Worm (Caenorhabditis elegans) whole organism, late embryonic: ENCODE data around the gene srx-111.

ENCODE experiments used
- C38D4.7 ChIP-seq: fragments of 200-800 bp; sonication (Bioruptor generic); optimal IDR thresholded peaks from 2 replicates; lab custom pipeline; 2018; ENCODE audit warnings: mild to moderate bottlenecking, missing genetic modification characterization, moderate library complexity, missing compliant biosample characterization
- F13H6.1 ChIP-seq: sonication (generic microtip); optimal IDR thresholded peaks from 2 replicates; lab custom pipeline; 2016; ENCODE audit warnings: missing genetic modification characterization, missing compliant biosample characterization
- T23F11.4 ChIP-seq: fragments of 200-800 bp; sonication (Bioruptor generic); optimal IDR thresholded peaks from 2 replicates; lab custom pipeline; 2018; ENCODE audit warnings: mild to moderate bottlenecking, missing genetic modification characterization, missing compliant biosample characterization
- ahr-1 ChIP-seq: sonication (generic microtip); optimal IDR thresholded peaks from 2 replicates; lab custom pipeline; 2016; ENCODE audit warnings: missing genetic modification characterization, missing compliant biosample characterization
- ama-1 ChIP-seq: fragments of 150-350 bp; optimal IDR thresholded peaks from 2 replicates; lab custom pipeline; 2014
- ceh-14 ChIP-seq: sonication (generic microtip); optimal IDR thresholded peaks from 2 replicates; lab custom pipeline; 2016; ENCODE audit warnings: missing genotype, missing genetic modification characterization, missing compliant biosample characterization
- ceh-19 ChIP-seq: fragments of 200-800 bp; sonication (Bioruptor generic); optimal IDR thresholded peaks from 2 replicates; lab custom pipeline; 2018; ENCODE audit warnings: mild to moderate bottlenecking, missing genetic modification characterization, missing compliant biosample characterization
- ceh-30 ChIP-seq: fragments of 150-350 bp; optimal IDR thresholded peaks from 2 replicates; lab custom pipeline; 2014; ENCODE audit warnings: missing biosample characterization, missing genetic modification characterization
- ceh-31 ChIP-seq: sonication (generic microtip); optimal IDR thresholded peaks from 2 replicates; lab custom pipeline; 2016; ENCODE audit warnings: missing genetic modification characterization, missing compliant biosample characterization
- ceh-34 ChIP-seq: sonication (generic microtip); optimal IDR thresholded peaks from 2 replicates; lab custom pipeline; 2016; ENCODE audit warnings: mild to moderate bottlenecking, missing genetic modification characterization, missing compliant biosample characterization
- ceh-45 ChIP-seq: fragments of 200-800 bp; sonication (Bioruptor generic); IDR thresholded peaks from 2 replicates; pipeline ENCODE4 v1.3.6; 2022; ENCODE audit warnings: missing genetic modification reagents, missing genetic modification characterization, missing compliant biosample characterization
- ceh-48 ChIP-seq: sonication (generic microtip); optimal IDR thresholded peaks from 2 replicates; lab custom pipeline; 2016; ENCODE audit warnings: missing genetic modification characterization, inconsistent platforms, missing compliant biosample characterization
- ceh-9 ChIP-seq: sonication (generic microtip); optimal IDR thresholded peaks from 2 replicates; lab custom pipeline; 2016; ENCODE audit warnings: mild to moderate bottlenecking, missing genetic modification characterization, inconsistent platforms, missing compliant biosample characterization
- elt-2 ChIP-seq: sonication (generic microtip); optimal IDR thresholded peaks from 2 replicates; lab custom pipeline; 2016; ENCODE audit warnings: missing genetic modification reagents, missing genetic modification characterization, missing compliant biosample characterization
- ets-4 ChIP-seq: sonication (generic microtip); optimal IDR thresholded peaks from 2 replicates; lab custom pipeline; 2016; ENCODE audit warnings: missing genetic modification characterization, missing compliant biosample characterization
- eyg-1 ChIP-seq: sonication (generic microtip); optimal IDR thresholded peaks from 2 replicates; lab custom pipeline; 2016; ENCODE audit warnings: missing genotype, missing genetic modification characterization, missing compliant biosample characterization
- fkh-6 ChIP-seq: sonication (generic microtip); optimal IDR thresholded peaks from 2 replicates; lab custom pipeline; 2016; ENCODE audit warnings: missing genetic modification characterization, missing compliant biosample characterization
- hlh-13 ChIP-seq: fragments of 200-800 bp; sonication (Bioruptor generic); optimal IDR thresholded peaks from 2 replicates; lab custom pipeline; 2018; ENCODE audit warnings: mild to moderate bottlenecking, missing genetic modification characterization, missing compliant biosample characterization
- hlh-15 ChIP-seq: sonication (generic microtip); optimal IDR thresholded peaks from 2 replicates; lab custom pipeline; 2016; ENCODE audit warnings: missing genetic modification characterization, missing compliant biosample characterization
- hlh-6 ChIP-seq: sonication (generic microtip); optimal IDR thresholded peaks from 2 replicates; lab custom pipeline; 2016; ENCODE audit warnings: missing genotype, missing genetic modification characterization, missing compliant biosample characterization
- lim-6 ChIP-seq: sonication (generic microtip); optimal IDR thresholded peaks from 2 replicates; lab custom pipeline; 2016; ENCODE audit warnings: missing genetic modification characterization, missing compliant biosample characterization
- lin-11 ChIP-seq: fragments of 200-800 bp; sonication (Bioruptor generic); optimal IDR thresholded peaks from 2 replicates; lab custom pipeline; 2018; ENCODE audit warnings: mild to moderate bottlenecking, missing genetic modification characterization, missing compliant biosample characterization
- madf-2 ChIP-seq: sonication (generic microtip); optimal IDR thresholded peaks from 2 replicates; lab custom pipeline; 2017; ENCODE audit warnings: missing genetic modification characterization, missing compliant biosample characterization
- nfya-1 ChIP-seq: sonication (generic microtip); optimal IDR thresholded peaks from 2 replicates; lab custom pipeline; 2017; ENCODE audit warnings: missing genetic modification characterization, mild to moderate bottlenecking, missing compliant biosample characterization, antibody characterized with exemption, moderate library complexity
- nhr-11 ChIP-seq: fragments of 150-350 bp; optimal IDR thresholded peaks from 2 replicates; lab custom pipeline; 2014; ENCODE audit warnings: missing biosample characterization, missing genetic modification characterization
- nhr-232 ChIP-seq: sonication (generic microtip); optimal IDR thresholded peaks from 2 replicates; lab custom pipeline; 2016; ENCODE audit warnings: missing genetic modification characterization, missing compliant biosample characterization
- npax-4 ChIP-seq: sonication (generic microtip); optimal IDR thresholded peaks from 2 replicates; lab custom pipeline; 2016; ENCODE audit warnings: missing genetic modification characterization, missing compliant biosample characterization
- odd-2 ChIP-seq: sonication (generic microtip); optimal IDR thresholded peaks from 2 replicates; lab custom pipeline; 2017; ENCODE audit warnings: antibody characterized with exemption, mild to moderate bottlenecking, missing genetic modification characterization, missing compliant biosample characterization
- pag-3 ChIP-seq: sonication (generic microtip); optimal IDR thresholded peaks from 2 replicates; lab custom pipeline; 2016; ENCODE audit warnings: missing compliant biosample characterization, missing genetic modification characterization, borderline replicate concordance
- pax-1 ChIP-seq: fragments of 150-350 bp; optimal IDR thresholded peaks from 2 replicates; lab custom pipeline; 2014; ENCODE audit warnings: missing biosample characterization, missing genetic modification characterization
- pha-2 ChIP-seq: sonication (generic microtip); optimal IDR thresholded peaks from 2 replicates; lab custom pipeline; 2017; ENCODE audit warnings: mild to moderate bottlenecking, missing genetic modification characterization, missing compliant biosample characterization
- pqm-1 ChIP-seq: sonication (generic microtip); optimal IDR thresholded peaks from 2 replicates; lab custom pipeline; 2016; ENCODE audit warnings: missing genetic modification characterization, missing compliant biosample characterization
- ref-2 ChIP-seq: sonication (generic microtip); optimal IDR thresholded peaks from 2 replicates; lab custom pipeline; 2016; ENCODE audit warnings: missing genetic modification characterization, missing compliant biosample characterization
- rnt-1 ChIP-seq: sonication (generic microtip); optimal IDR thresholded peaks from 2 replicates; lab custom pipeline; 2016; ENCODE audit warnings: missing genetic modification characterization, missing compliant biosample characterization
- sox-2 ChIP-seq: fragments of 200-800 bp; sonication (Bioruptor generic); IDR thresholded peaks from 2 replicates; pipeline ENCODE4 v1.3.6; 2022; ENCODE audit warnings: missing genetic modification reagents, missing genetic modification characterization, missing compliant biosample characterization
- tbx-2 ChIP-seq: sonication (generic microtip); optimal IDR thresholded peaks from 2 replicates; lab custom pipeline; 2016; ENCODE audit warnings: missing genetic modification characterization, missing compliant biosample characterization
- ttx-3 ChIP-seq: sonication (generic microtip); optimal IDR thresholded peaks from 2 replicates; lab custom pipeline; 2016; ENCODE audit warnings: missing genetic modification reagents, missing genetic modification characterization, missing compliant biosample characterization
- unc-3 ChIP-seq, 2 experiments: fragments of 200-800 bp in 1 of 2; sonication (Bioruptor generic) in 1 of 2; sonication (generic microtip) in 1 of 2; conservative IDR thresholded peaks in 1 of 2; optimal IDR thresholded peaks in 1 of 2; 2 replicates each; pipeline versions ENCODE4 v1.3.6 to Lab custom; 2016 to 2022; ENCODE audit warnings: missing compliant biosample characterization in 2 of 2, missing genetic modification characterization in 2 of 2, missing genetic modification reagents in 1 of 2
- unc-42 ChIP-seq: sonication (generic microtip); optimal IDR thresholded peaks from 2 replicates; lab custom pipeline; 2016; ENCODE audit warnings: missing genotype, missing genetic modification characterization, missing compliant biosample characterization
- zip-5 ChIP-seq: sonication (generic microtip); optimal IDR thresholded peaks from 2 replicates; lab custom pipeline; 2016; ENCODE audit warnings: missing genetic modification characterization, missing compliant biosample characterization
- ztf-16 ChIP-seq: sonication (generic microtip); optimal IDR thresholded peaks from 2 replicates; lab custom pipeline; 2017; ENCODE audit warnings: missing genetic modification characterization, missing compliant biosample characterization

The srx-111 gene

ce11 chrII:3779463-3779862, 21.9 kb downstream of the srx-111 start, which contains the start of gene T24E12.11:
TSS of gene T24E12.11 (minus strand) at chrII:3779563.
- TF ChIP-seq npax-4 (tag; lab: Kevin White, UChicago) (no peak), ceh-30 (no peak), pqm-1 (no peak), pag-3 (tag; lab: Kevin White, UChicago) (no peak), madf-2 (tag; lab: Kevin White, UChicago) (no peak), elt-2 (tag; lab: Kevin White, UChicago) (no peak), C38D4.7 (no peak), hlh-13 (no peak)

- TF ChIP-seq ets-4: no peak
- no peak for TF ChIP-seq T23F11.4 (GFP tag; lab: Kevin White, UChicago)
- TF ChIP-seq ceh-19 (GFP tag; lab: Kevin White, UChicago): no peak
- no peak for TF ChIP-seq ceh-9 (tag; lab: Kevin White, UChicago)
- no peak for TF ChIP-seq pqm-1
- TF ChIP-seq elt-2 (tag; lab: Kevin White, UChicago): no peak
- TF ChIP-seq, all 69 proteins: peak for 0
Measured at ce11 chrII:3781238-3781637, 23.6 kb downstream of the srx-111 start.

DNA sequence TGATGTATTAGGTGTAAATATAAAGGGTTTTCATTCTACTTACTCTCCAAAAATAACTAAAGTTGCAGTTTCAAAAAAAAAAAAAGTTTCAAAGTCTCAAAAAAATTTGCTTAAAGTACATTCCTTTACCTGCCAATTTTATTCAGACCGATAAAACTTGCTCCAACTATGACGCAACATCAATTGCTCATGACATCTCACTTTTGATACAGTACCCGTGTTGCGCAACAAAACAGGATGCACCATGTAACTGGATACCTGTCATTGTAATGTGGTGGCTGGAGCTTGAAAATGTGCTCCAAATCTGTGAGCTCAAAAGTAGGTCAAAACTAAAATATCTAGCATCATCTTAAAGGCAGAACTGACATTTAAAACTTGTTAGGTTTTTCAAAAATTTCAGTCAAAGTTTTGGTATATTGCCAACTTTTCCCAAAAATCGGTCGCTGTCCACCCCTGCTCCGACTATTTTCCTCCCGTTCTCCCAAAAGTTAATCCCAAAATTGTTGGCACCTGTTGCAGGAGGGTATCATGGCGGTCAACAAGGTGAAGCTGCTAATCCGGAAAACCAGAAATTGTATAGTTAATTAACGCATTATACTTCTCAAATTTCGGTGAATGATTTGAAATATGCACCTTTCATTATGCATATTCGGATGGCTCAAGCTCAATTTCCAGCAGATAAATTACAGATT, 24.9 kb downstream of the srx-111 start, which contains the start of gene T24E12.2:
TSS of gene T24E12.2 (plus strand) at position 642 of the 692 bp plus-strand sequence.
- TF ChIP-seq tbx-2 (tag; lab: Kevin White, UChicago) (no peak), hlh-13 (no peak), ceh-19 (GFP tag; lab: Kevin White, UChicago) (no peak), lin-11 (no peak), unc-3 (GFP tag; conservative IDR thresholded peaks at IDR 0.05; lab: Robert Waterston, UW) (no peak), unc-3 (tag; optimal IDR thresholded peaks at IDR 0.05; lab: Kevin White, UChicago) (no peak), ahr-1 (tag; lab: Kevin White, UChicago) (no peak), pag-3 (tag; lab: Kevin White, UChicago) (no peak), sox-2 (GFP tag; lab: Robert Waterston, UW) (no peak), ceh-14 (tag; lab: Kevin White, UChicago) (no peak), zip-5 (no peak), ama-1 (lab: Kevin White, UChicago) (no peak), rnt-1 (tag; lab: Kevin White, UChicago) (no peak), pax-1 (no peak), eyg-1 (tag; lab: Kevin White, UChicago) (no peak), ceh-34 (no peak), ceh-31 (tag; lab: Kevin White, UChicago) (no peak), F13H6.1 (tag; lab: Kevin White, UChicago) (no peak), madf-2 (tag; lab: Kevin White, UChicago) (no peak), odd-2 (tag; lab: Kevin White, UChicago) (no peak)

DNA sequence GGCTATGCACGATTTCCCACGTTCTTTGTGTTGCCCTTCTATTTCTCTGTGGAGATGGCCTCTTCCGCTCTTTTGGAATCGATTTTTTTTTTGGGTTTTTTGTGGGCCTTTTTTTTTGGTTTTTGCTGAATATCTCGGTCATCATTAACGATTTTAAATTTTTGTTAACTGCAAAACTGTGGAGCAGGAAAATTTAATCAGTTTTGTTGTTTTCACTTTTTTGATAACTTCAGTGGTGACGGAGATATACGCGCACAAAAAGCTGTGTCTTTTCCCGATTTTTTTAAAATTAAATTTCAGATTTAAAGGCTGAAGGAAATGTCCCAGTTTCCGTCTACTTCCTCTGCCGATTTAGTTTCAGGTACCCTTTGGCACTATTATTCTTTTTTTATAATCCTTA, 27.7 kb downstream of the srx-111 start, which contains the start of gene T24E12.1:
TSS of gene T24E12.1 (plus strand) at position 301 of the 400 bp plus-strand sequence.
- TF ChIP-seq tbx-2 (tag; lab: Kevin White, UChicago): no peak
- TF ChIP-seq hlh-15 (tag; lab: Kevin White, UChicago): no peak

DNA sequence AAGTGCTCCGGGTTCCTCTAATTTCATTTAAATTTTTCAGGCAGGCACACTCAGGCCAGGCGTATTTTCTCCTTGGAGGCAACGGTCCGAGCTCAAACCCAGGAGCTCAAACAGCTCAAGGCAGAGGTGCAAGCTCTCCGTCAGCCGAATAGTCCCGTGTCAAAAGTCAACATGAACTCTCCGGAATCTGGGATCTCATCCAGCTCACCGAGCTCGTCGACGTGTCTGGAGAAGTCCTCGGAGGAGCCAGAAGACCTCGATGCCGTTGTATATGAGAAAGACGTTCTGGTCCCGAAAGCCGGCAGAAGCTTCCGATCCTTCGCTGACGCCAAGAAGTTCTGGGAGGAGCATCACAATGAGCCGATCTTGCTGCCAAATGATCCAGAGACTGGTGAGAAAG, 28.2 kb downstream of the srx-111 start:
- TF ChIP-seq unc-3 (GFP tag; conservative IDR thresholded peaks at IDR 0.05; lab: Robert Waterston, UW) (no peak), unc-3 (tag; optimal IDR thresholded peaks at IDR 0.05; lab: Kevin White, UChicago) (no peak), hlh-6 (no peak), ceh-48 (no peak), ceh-14 (tag; lab: Kevin White, UChicago) (no peak), lim-6 (tag; lab: Kevin White, UChicago) (no peak), nhr-11 (tag; lab: Kevin White, UChicago) (no peak), unc-42 (tag; lab: Kevin White, UChicago) (no peak), ceh-45 (no peak), ttx-3 (tag; lab: Kevin White, UChicago) (no peak), tbx-2 (tag; lab: Kevin White, UChicago) (no peak), eyg-1 (tag; lab: Kevin White, UChicago) (no peak), hlh-13 (no peak), nfya-1 (no peak), nhr-232 (tag; lab: Kevin White, UChicago) (no peak), fkh-6 (tag; lab: Kevin White, UChicago) (no peak), pha-2 (tag; lab: Kevin White, UChicago) (no peak), hlh-15 (tag; lab: Kevin White, UChicago) (no peak), ref-2 (no peak), ztf-16 (tag; lab: Kevin White, UChicago) (no peak), rnt-1 (tag; lab: Kevin White, UChicago) (no peak)
